Worm (Caenorhabditis elegans) whole organism, dauer: ENCODE data around the gene lido-15.
"Not testable (repeated sequence)": the region's sequence is repeated elsewhere in the genome, so short reads cannot be mapped to it uniquely, and the experiment has no call there.

Experiments used
- unc-62 ChIP-seq: sonication (generic microtip); optimal IDR thresholded peaks from 2 replicates; lab custom pipeline; 2017; ENCODE audit warnings: missing biosample characterization, missing genetic modification reagents, missing genetic modification characterization

The lido-15 gene

DNA sequence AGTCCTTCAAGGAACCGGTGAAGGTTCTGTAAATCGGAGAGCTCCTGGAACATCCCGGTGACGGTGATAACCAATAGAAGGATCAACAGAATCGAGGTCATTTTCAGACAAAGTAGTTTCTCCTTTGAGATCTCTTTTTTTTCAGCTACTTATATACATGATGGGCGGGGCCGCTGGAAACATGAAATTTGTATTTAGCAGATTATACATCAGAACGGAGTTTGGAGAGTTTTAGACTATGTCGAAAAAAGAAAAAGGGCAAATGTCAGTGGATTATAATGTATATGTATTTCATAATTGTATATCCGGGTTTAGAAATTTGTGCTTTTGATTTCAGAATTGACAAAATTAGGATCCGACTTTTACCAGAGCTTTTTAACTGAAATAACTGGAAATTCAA lies 8.9 kb upstream of the lido-15 start, which contains the start of gene ins-32:
Gene ins-32, minus strand, starts transcription at position 101 of the 400 bp plus-strand sequence.
- no peak for TF ChIP-seq unc-62 (GFP tag; lab: Kevin White, UChicago)

DNA sequence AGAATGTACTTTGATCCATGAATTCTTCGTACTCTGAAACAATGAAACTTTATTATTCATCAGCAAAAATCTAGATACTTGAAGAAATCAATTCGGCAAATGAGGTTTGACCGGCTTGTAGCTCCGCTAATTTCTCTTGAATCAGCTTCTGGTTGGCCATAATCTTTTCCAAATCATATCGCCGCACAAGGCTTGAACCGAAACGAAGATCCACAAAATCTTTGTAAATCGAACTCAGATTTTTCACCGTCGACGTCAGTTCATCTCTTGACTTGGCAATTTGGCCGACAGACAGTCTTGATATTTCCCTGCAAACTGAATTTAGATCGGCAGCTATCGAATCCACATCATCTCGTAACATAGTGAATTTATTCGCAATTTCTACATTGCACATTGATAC lies 6.6 kb upstream of the lido-15 start:
- no peak for TF ChIP-seq unc-62 (GFP tag; lab: Kevin White, UChicago)

DNA sequence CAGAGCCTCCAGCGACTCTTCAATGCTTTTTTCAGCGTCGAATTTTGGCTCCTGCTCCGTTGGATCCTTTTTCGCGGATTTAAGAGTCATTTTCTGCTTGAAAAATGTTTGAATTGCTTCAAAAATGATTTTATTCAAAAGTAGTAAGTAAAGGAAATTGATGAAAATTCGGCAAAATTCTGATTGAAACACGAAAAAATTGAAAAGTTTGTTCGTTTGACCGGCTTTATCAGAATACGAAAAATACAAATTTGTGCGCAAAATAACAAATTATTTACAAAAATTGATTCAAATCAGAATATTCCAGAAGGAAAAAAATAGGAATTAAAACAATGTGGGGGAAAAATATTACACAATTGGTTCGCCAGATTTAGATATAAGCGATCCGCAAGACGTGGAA lies 5.1 kb upstream of the lido-15 start, which contains the start of gene F54D10.4:
Gene F54D10.4, minus strand, starts transcription at position 101 of the 400 bp plus-strand sequence.
- TF ChIP-seq unc-62 (GFP tag; lab: Kevin White, UChicago) = no peak

DNA sequence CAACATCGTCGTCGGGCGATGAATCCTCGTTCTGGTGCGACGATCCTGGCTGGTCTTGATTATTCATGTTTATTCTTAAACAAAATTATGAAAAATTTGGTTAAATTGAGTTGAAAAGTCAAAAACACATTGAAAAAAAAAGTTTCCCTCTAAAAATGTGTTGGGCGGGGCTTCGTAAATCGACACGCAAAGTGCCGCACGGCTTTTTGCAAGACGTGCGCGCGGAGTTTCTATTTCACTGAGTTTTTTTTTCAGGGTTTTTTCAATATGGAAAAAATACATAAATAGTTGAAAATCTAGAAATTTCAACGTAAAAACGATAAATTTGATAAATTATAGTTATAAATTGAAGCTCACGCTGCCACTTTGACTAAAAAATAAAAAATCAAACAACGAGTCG lies 4.0 kb upstream of the lido-15 start, which contains the start of gene F54D10.5:
Gene F54D10.5, minus strand, starts transcription at position 74 of the 400 bp plus-strand sequence.
- TF ChIP-seq unc-62 (GFP tag; lab: Kevin White, UChicago) = no peak

DNA sequence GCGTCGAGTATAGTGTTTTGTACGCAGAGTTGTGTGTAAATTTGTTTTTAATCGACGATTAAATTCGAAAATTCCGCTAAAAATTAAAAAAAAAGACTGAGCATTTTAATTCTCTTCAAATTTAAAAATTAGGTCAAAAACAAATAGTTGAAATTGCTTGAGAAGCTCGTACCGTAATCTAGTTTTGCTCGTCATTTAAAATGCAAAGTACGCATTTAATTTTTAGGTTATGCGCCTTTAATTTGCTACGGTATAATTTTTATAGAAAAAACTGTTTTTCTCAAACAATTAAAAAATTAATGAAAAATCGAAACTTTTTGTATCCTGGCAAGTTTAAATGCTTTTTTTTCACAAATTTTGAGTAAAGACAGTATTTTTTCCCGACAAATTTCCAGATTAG lies 3.4 kb upstream of the lido-15 start:
- no peak for TF ChIP-seq unc-62 (GFP tag; lab: Kevin White, UChicago)

DNA sequence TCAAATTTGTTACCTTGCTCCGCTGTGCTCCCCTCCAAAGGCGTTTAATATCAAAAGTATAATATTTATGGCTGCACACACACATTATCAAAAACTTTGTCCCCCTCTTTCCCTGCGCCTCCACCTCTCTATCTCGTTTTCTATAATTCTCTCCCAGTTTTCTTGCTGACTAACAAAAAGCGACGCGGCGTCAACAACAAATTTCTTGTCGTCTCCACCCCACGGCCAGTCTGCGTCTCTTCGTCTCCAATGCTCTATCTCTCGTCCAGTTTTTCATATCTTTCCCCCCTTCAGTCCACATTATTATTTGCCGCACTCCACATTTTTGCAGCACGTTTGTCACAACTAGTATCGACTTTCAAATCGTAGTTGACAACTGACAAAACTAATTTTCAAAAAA lies 1.5 kb upstream of the lido-15 start:
- no peak for TF ChIP-seq unc-62 (GFP tag; lab: Kevin White, UChicago)

DNA sequence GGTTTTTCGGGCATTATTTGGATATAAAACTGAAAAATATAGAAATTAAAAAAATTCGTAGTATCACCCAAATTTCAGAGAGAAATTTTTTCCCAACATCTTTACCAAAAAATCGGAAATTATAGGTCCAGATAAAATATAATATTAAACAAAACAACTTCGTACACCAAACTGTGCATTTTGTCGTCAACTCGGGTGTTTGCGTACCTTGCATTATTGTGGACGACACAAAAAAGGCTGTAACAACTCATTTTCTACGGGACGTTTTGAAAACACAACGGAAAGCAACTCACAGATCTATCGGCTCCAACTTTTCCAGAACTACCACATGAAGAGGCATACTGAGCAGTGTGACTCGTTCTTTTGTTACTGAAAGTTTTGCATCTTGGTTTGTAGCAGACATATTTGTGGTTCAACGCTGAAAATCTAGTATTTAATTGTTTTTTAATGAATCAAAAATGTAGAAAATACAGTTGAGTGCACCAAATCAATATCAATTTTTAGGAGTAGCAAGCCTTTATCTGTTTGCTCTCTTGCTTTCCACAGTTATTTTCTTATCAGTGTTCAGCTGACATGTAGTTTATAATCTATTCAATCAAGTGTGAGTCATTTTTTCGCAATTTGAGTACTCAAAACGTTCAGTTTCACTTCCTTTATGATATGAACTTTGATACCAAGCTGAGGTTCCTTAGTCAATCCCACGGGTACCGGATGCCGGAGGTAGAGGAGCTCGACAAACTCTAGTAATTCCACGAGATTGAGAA lies 3.5 kb downstream of the lido-15 start:
- no peak for TF ChIP-seq unc-62 (GFP tag; lab: Kevin White, UChicago)

DNA sequence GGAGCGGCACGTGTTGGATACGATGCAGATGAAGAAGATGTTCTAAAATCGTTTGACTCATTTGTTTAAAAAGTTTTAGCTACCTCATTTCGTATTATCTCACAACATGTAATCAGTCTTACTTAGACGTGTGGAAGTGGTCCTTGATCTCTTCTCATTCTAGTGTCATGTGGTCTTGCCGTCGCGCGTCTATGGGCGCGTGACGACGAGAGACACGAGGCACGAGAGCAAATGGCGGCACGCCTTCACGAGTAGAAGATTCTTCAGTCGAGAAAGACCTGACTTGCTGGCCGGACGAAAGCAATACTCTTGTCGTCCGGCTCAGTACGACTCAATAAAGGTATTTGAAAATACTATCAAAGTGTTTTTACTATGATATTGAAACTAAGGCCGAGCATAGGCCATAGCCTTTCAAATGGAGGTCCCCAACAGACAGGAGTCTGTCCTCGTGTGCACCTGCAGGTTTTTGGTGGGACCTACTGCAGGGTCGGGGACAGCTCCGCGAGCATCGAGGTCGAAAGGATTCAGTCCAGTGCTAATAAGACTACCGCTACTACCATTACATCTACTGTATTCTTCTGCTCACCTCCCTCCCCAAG lies 4.3 kb downstream of the lido-15 start, which contains the start of gene fbxa-24:
Gene fbxa-24, plus strand, starts transcription at position 276 of the 599 bp plus-strand sequence.
- not testable (repeated sequence) for TF ChIP-seq unc-62 (GFP tag; lab: Kevin White, UChicago)

DNA sequence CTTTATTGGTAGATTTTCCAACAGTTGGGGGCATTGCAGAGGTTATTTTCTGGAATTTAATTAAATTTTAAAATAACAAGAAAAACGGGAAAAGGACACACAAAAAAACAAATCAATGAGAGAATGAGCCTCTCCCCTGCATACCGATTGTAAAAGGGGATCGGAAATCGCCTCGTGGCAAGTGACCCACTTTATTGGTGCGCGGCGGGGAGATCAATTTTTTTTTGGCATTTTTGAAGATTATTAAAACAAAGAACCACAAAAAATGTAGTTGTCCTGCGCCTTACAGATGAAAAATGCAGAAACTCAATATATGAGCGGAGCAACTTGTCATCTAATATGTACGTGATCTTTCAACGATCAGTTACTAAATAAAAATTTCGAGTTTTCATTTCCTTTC lies 9.2 kb downstream of the lido-15 start, which contains the start of gene F54D10.7:
Gene F54D10.7, minus strand, starts transcription at position 49 of the 400 bp plus-strand sequence.
- TF ChIP-seq unc-62 (GFP tag; lab: Kevin White, UChicago) = no peak

DNA sequence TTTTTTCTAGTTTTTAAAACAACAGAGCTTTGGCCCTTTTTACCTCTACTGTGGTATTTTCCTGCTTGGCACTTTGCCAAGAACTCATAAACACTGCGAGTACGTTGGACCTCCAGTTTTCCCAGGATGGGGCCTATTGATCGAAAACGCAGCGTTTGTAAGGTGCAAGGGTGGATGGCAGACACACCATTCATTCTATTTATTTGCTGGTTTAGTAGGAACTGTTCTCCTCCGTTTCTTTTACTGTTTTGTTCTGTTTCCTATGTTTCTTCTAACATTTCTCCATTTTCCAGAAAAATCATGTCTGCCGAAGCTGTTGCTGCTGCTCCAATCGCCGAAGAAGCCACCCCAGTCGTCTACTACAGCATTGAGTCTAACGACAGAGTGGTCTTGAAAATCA lies 11.8 kb downstream of the lido-15 start, which contains the start of gene skr-15:
Gene skr-15, plus strand, starts transcription at position 301 of the 400 bp plus-strand sequence.
- TF ChIP-seq unc-62 (GFP tag; lab: Kevin White, UChicago) = no peak

DNA sequence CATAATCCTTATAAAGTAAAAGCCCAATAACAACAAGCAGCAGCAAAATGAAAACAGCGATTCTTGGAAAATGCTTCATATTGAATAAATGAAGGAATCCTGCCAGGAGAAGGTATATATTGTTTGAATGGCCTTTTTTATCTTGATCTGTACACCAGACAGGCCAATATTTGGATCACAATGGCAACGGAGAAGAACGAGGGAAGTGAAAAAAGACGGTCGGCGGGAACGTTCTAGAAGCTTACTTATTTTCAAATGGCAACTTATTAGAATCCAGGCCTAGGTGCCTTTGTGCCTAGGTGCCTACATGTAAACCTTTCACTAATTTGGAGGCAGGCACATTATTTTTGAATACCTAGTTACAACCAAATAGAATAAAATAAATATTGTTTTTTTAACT lies 15.7 kb downstream of the lido-15 start, which contains the start of gene F54D10.8:
Gene F54D10.8, minus strand, starts transcription at position 101 of the 400 bp plus-strand sequence.
- TF ChIP-seq unc-62 (GFP tag; lab: Kevin White, UChicago) = no peak

DNA sequence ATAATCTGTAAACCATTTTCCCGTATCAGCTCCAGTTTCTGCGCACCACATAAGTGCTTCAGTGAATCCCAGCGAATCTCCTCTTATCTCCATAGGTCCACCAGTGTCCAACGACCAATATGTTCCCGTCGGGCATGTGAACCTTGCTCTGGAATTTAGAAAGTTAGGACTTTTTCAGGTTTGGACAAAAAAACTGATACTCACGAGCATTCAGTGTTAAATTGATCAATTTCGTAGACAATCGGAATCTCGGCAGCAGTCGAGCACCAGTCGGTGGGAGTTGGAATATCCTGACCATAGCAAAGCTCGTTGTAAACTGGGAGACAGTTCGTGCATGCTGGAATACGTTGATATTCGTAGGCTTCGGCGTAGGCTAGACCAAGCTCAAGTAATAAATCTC lies 17.5 kb downstream of the lido-15 start:
- no peak for TF ChIP-seq unc-62 (GFP tag; lab: Kevin White, UChicago)

DNA sequence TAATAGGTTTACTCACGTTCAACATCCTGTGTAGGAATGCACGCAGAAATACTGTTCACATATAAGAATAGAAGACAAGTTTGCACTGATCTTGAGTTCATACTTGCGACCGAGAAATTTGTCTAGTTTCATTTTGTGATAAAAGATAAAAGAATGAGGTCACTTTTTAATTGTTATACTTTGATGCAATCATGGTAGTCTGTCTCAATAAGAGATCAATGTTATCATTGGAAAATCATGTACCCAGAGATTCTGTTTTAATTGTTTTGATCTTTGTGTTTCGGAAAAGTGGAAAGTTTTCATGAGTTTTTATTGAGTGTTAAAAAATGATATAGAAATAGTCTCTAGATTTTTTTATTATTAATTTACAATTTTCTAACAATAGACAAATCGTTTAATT lies 20.3 kb downstream of the lido-15 start, which contains the start of gene F54D10.9:
Gene F54D10.9, minus strand, starts transcription at position 101 of the 400 bp plus-strand sequence.
- TF ChIP-seq unc-62 (GFP tag; lab: Kevin White, UChicago) = no peak

DNA sequence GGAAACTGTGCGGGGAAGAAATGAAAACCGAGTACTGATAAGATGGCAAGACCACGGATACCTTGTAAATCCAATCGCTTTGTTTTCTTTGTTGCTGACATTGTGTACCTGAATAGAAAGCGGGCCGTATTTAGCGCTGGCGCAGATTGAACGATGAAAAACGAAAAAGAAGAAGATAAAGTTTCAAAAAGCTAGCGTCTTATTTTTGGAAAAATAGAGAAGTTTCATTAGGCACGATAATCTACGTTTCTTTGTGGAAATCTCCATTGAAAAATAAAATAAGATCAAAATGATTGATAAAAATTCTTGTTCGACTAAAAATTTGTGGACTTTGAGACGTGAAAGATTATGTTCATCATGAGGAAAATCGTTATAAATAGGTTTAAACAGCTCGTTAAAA lies 23.8 kb downstream of the lido-15 start, which contains the start of gene oac-4:
Gene oac-4, minus strand, starts transcription at position 101 of the 400 bp plus-strand sequence.
- no peak for TF ChIP-seq unc-62 (GFP tag; lab: Kevin White, UChicago)

DNA sequence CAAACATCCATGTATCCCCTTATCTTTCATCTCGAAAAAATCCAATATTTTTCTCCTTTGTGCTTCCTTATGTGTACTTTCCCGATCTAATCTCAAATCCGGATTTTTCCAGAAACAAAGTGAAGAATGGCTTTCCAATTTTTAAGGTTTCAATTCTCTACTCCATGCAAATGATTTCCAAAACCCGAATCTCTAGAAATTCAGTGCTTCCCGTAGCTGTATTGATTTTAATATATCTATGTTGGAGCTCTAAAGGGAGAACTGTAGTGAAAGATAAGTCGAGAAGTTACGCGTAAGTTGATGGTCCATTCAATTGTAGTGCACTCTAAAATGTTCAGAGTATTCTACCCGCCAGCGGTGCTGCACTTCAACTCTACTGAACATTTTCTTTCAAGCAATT lies 27.5 kb downstream of the lido-15 start, which contains the start of gene C17A2.4:
Gene C17A2.4, plus strand, starts transcription at position 301 of the 400 bp plus-strand sequence.
- TF ChIP-seq unc-62 (GFP tag; lab: Kevin White, UChicago) = no peak

DNA sequence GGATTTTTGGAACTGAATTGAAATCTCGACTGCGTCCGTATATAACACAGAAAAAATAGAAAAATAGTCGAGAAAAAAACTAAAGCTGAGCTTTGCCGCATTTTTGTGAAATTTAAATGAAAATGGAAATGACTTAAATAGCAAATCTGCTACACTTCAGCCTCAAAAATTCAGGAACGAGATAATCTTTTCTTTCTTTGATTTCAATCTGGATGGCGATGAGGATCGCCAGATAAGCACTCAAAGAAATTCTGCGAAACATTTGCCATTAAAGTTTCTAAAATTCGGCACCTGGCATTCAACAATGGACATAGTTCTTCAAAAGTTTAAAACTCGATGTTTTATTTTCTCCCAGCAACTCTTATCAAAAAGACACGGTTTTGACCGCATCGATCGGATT lies 31.2 kb downstream of the lido-15 start, which contains the start of the genes C17A2.7 and C17A2.3:
Gene C17A2.7, minus strand, starts transcription at position 101 of the 400 bp plus-strand sequence.
Gene C17A2.3, plus strand, starts transcription at position 305 of the 400 bp plus-strand sequence.
- TF ChIP-seq unc-62 (GFP tag; lab: Kevin White, UChicago) = no peak
